Fruit fly (Drosophila melanogaster): ENCODE results near the gene CG8927.

The CG8927 gene

DNA sequence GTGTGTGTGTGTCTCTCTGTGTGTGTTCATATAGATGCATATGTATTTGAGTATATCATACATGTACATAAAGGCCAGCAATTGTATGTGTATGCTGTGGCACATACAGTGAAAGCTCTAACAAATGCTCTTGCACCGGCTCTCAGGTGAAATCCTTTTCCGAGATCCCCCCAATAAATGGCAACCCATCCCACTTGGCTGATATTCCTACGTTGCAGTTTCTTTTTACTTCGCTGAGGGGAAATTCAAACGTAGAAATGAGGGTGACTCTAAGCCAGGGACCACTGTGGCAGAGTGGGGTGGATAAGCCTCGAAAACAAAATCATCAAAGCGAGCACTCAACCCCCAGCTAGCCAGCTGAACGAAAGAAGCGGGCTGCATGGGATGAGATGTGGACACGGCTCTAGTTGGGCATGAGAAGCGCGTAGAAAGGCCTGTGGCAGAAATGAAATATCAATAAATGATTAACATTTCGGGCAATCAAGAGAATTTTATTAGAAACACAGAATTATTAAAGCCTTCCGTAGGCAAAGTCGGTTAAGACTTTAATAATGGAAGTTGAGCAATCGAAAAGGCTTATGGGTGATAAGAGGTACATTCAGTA lies 41.6 kb downstream of the CG8927 start (continued):
- TF ChIP-seq Awh (GFP tag; IDR thresholded peaks at IDR 0.05) (peak; percentile 100), CG8388 (GFP tag; optimal IDR thresholded peaks at IDR 0.05) (peak; percentile 98), NfI (GFP tag; optimal IDR thresholded peaks at IDR 0.05) (peak; percentile 99), CG3995 (GFP tag; optimal IDR thresholded peaks at IDR 0.05) (peak; percentile 86), Hr39 (optimal IDR thresholded peaks at IDR 0.05) (no peak), Hr3 (GFP tag; optimal IDR thresholded peaks at IDR 0.05) (peak; percentile 98), CG17612 (GFP tag; IDR thresholded peaks at IDR 0.05) (peak; percentile 98), slbo (GFP tag; IDR thresholded peaks at IDR 0.05) (peak; percentile 99), h (optimal IDR thresholded peaks at IDR 0.05) (no peak), HmgD (GFP tag; optimal IDR thresholded peaks at IDR 0.05) (peak; percentile 100), btn (GFP tag; optimal IDR thresholded peaks at IDR 0.05) (peak; percentile 100), tx (GFP tag; optimal IDR thresholded peaks at IDR 0.05) (peak; percentile 99), CG2875 (GFP tag; optimal IDR thresholded peaks at IDR 0.05) (peak; percentile 99), CG9727 (GFP tag; optimal IDR thresholded peaks at IDR 0.05) (peak; percentile 93), grau (tag; optimal IDR thresholded peaks at IDR 0.05) (peak; percentile 100), CG2678 (tag; optimal IDR thresholded peaks at IDR 0.05) (peak; percentile 99), CG4424 (GFP tag; optimal IDR thresholded peaks at IDR 0.05) (peak; percentile 99), Hmr (GFP tag; optimal IDR thresholded peaks at IDR 0.05) (peak; percentile 99), MTF-1 (GFP tag; optimal IDR thresholded peaks at IDR 0.05; ENCODE audit: borderline replicate concordance) (peak; percentile 99), HHEX (GFP tag; optimal IDR thresholded peaks at IDR 0.05) (peak; percentile 100), so (GFP tag; IDR thresholded peaks at IDR 0.05) (peak; percentile 100), CG10321 (GFP tag; IDR thresholded peaks at IDR 0.05) (peak; percentile 87), crol (GFP tag; IDR thresholded peaks at IDR 0.05) (peak; percentile 94), fd3F (GFP tag; optimal IDR thresholded peaks at IDR 0.05) (peak; percentile 99), CG31388 (GFP tag; optimal IDR thresholded peaks at IDR 0.05) (peak; percentile 99), nau (GFP tag; optimal IDR thresholded peaks at IDR 0.05) (peak; percentile 100), exex (tag; optimal IDR thresholded peaks at IDR 0.05) (peak; percentile 94), CG2120 (GFP tag; optimal IDR thresholded peaks at IDR 0.05) (peak; percentile 99), YL-1 (GFP tag; optimal IDR thresholded peaks at IDR 0.05) (peak; percentile 94), knrl (GFP tag; IDR thresholded peaks at IDR 0.05; ENCODE audit: partially characterized antibody) (peak; percentile 21; the same call in 1 of the 3 replicates), CG32772 (GFP tag; IDR thresholded peaks at IDR 0.05) (peak; percentile 100), CG12071 (GFP tag; optimal IDR thresholded peaks at IDR 0.05) (peak; percentile 100), Sox102F (GFP tag; optimal IDR thresholded peaks at IDR 0.05) (peak; percentile 100), pros (GFP tag; optimal IDR thresholded peaks at IDR 0.05) (peak; percentile 87), jigr1 (GFP tag; IDR thresholded peaks at IDR 0.05) (peak; percentile 99), z (GFP tag; IDR thresholded peaks at IDR 0.05) (peak; percentile 88), da (GFP tag; optimal IDR thresholded peaks at IDR 0.05) (peak; percentile 99), CG16813 (GFP tag; IDR thresholded peaks at IDR 0.05; ENCODE audit: partially characterized antibody) (no peak; the same call in 2 of the 3 replicates), toy (GFP tag; IDR thresholded peaks at IDR 0.05) (peak; percentile 99), CG7839 (tag; optimal IDR thresholded peaks at IDR 0.05) (peak; percentile 100), B-H1 (GFP tag; IDR thresholded peaks at IDR 0.05) (peak; percentile 100), Elba2 (GFP tag; optimal IDR thresholded peaks at IDR 0.05) (peak; percentile 57), Sry-β (GFP tag; optimal IDR thresholded peaks at IDR 0.05) (peak; percentile 78), PHDP (tag; optimal IDR thresholded peaks at IDR 0.05) (peak; percentile 99), seq (GFP tag; IDR thresholded peaks at IDR 0.05) (peak; percentile 100), CG17568 (GFP tag; optimal IDR thresholded peaks at IDR 0.05) (peak; percentile 98), vvl (GFP tag; IDR thresholded peaks at IDR 0.05) (peak; percentile 100), odd (GFP tag; optimal IDR thresholded peaks at IDR 0.05) (peak; percentile 88), Ada2b (GFP tag; IDR thresholded peaks at IDR 0.05) (peak; percentile 100), CG10543 (GFP tag; optimal IDR thresholded peaks at IDR 0.05) (peak; percentile 98)
